Fruit fly (Drosophila melanogaster) whole organism, embryonic: ENCODE data around the gene CG12017.

Source experiments
- Asciz ChIP-seq: fragments of 200-800 bp; sonication (Bioruptor generic); optimal IDR thresholded peaks from 2 replicates; lab custom pipeline; 2017; ENCODE audit warnings: missing biosample characterization, mild to moderate bottlenecking, missing genetic modification characterization, missing genetic modification reagents
- B-H1 ChIP-seq: fragments of 200-800 bp; sonication (Bioruptor generic); IDR thresholded peaks from 3 replicates; pipeline ENCODE4 v1.3.6; 2022; ENCODE audit warnings: missing biosample characterization, missing genetic modification characterization
- CG10366 ChIP-seq: fragments of 200-800 bp; sonication (Bioruptor generic); IDR thresholded peaks from 2 replicates; pipeline ENCODE4 v1.3.6; 2022; ENCODE audit warnings: missing biosample characterization, missing genetic modification characterization
- CG10431 ChIP-seq: fragments of 200-800 bp; sonication (Bioruptor generic); optimal IDR thresholded peaks from 3 replicates; lab custom pipeline; 2018; ENCODE audit warnings: missing biosample characterization, mild to moderate bottlenecking, missing genetic modification characterization
- CG1233 ChIP-seq: fragments of 200-800 bp; sonication (Bioruptor generic); optimal IDR thresholded peaks from 4 replicates; lab custom pipeline; 2018; ENCODE audit warnings: missing biosample characterization, mild to moderate bottlenecking, missing genetic modification characterization
- CG13624 ChIP-seq: fragments of 200-800 bp; sonication (Bioruptor generic); optimal IDR thresholded peaks from 2 replicates; lab custom pipeline; 2016; ENCODE audit warnings: missing biosample characterization, missing genetic modification characterization
- CG1602 ChIP-seq: fragments of 200-800 bp; sonication (Bioruptor generic); optimal IDR thresholded peaks from 3 replicates; lab custom pipeline; 2016; ENCODE audit warnings: missing biosample characterization, missing genetic modification characterization
- CG1647 ChIP-seq: fragments of 200-800 bp; sonication (Bioruptor generic); optimal IDR thresholded peaks from 3 replicates; lab custom pipeline; 2016; ENCODE audit warnings: missing biosample characterization, missing genetic modification characterization
- CG17568 ChIP-seq: fragments of 200-800 bp; sonication (Bioruptor generic); optimal IDR thresholded peaks from 2 replicates; lab custom pipeline; 2018; ENCODE audit warnings: missing biosample characterization, mild to moderate bottlenecking, missing genetic modification characterization, moderate library complexity
- CG2678 ChIP-seq: fragments of 200-800 bp; sonication (Bioruptor generic); optimal IDR thresholded peaks from 3 replicates; lab custom pipeline; 2019; ENCODE audit warnings: missing biosample characterization, mild to moderate bottlenecking, missing genetic modification characterization, moderate library complexity
- CG2889 ChIP-seq: fragments of 200-800 bp; sonication (Bioruptor generic); IDR thresholded peaks from 3 replicates; pipeline ENCODE4 v1.3.6; 2022; ENCODE audit warnings: missing biosample characterization, missing genetic modification characterization
- CG3163 ChIP-seq: fragments of 200-800 bp; sonication (Bioruptor generic); optimal IDR thresholded peaks from 3 replicates; lab custom pipeline; 2016; ENCODE audit warnings: missing biosample characterization, missing genetic modification characterization
- CG32532 ChIP-seq: fragments of 200-800 bp; sonication (Bioruptor generic); IDR thresholded peaks from 2 replicates; pipeline ENCODE4 v1.3.6; 2022; ENCODE audit warnings: missing biosample characterization, missing genetic modification characterization
- CG33557 ChIP-seq: fragments of 200-800 bp; sonication (Bioruptor generic); optimal IDR thresholded peaks from 2 replicates; lab custom pipeline; 2019; ENCODE audit warnings: missing biosample characterization, mild to moderate bottlenecking, missing genetic modification characterization, moderate library complexity
- CG3838 ChIP-seq: fragments of 200-800 bp; sonication (Bioruptor generic); optimal IDR thresholded peaks from 3 replicates; lab custom pipeline; 2016; ENCODE audit warnings: missing biosample characterization, missing genetic modification characterization
- CG3847 ChIP-seq: fragments of 200-800 bp; sonication (Bioruptor generic); IDR thresholded peaks from 2 replicates; pipeline ENCODE4 v1.3.6; 2022; ENCODE audit warnings: missing biosample characterization, missing genetic modification characterization
- CG3995 ChIP-seq: fragments of 200-800 bp; sonication (Bioruptor generic); optimal IDR thresholded peaks from 3 replicates; lab custom pipeline; 2016; ENCODE audit warnings: missing biosample characterization, missing genetic modification characterization
- CG4820 ChIP-seq: fragments of 200-800 bp; sonication (Bioruptor generic); optimal IDR thresholded peaks from 3 replicates; lab custom pipeline; 2016; ENCODE audit warnings: missing biosample characterization, missing genetic modification characterization
- CG6272 ChIP-seq: fragments of 200-800 bp; sonication (Bioruptor generic); IDR thresholded peaks from 2 replicates; pipeline ENCODE4 v1.3.6; 2022; ENCODE audit warnings: missing biosample characterization, missing genetic modification characterization
- CG9932 ChIP-seq: fragments of 200-800 bp; sonication (Bioruptor generic); IDR thresholded peaks from 2 replicates; pipeline ENCODE4 v1.3.6; 2022; ENCODE audit warnings: missing biosample characterization, missing genetic modification characterization
- CHES-1-like ChIP-seq: fragments of 200-800 bp; sonication (Bioruptor generic); optimal IDR thresholded peaks from 2 replicates; lab custom pipeline; 2016; ENCODE audit warnings: missing biosample characterization, missing genetic modification characterization
- Camta ChIP-seq: fragments of 200-800 bp; sonication (Bioruptor generic); optimal IDR thresholded peaks from 2 replicates; lab custom pipeline; 2016; ENCODE audit warnings: missing biosample characterization, missing genetic modification characterization
- Elba2 ChIP-seq: fragments of 200-800 bp; sonication (Bioruptor generic); optimal IDR thresholded peaks from 3 replicates; lab custom pipeline; 2016; ENCODE audit warnings: missing biosample characterization, missing genetic modification characterization
- Gsc ChIP-seq: fragments of 200-800 bp; sonication (Bioruptor generic); IDR thresholded peaks from 2 replicates; pipeline ENCODE4 v1.3.6; 2022; ENCODE audit warnings: missing biosample characterization, missing genetic modification characterization
- Gug ChIP-seq: fragments of 200-800 bp; sonication (Bioruptor generic); IDR thresholded peaks from 4 replicates; pipeline ENCODE4 v1.3.6; 2022; ENCODE audit warnings: missing biosample characterization, missing genetic modification characterization
- Hmx ChIP-seq: fragments of 200-800 bp; sonication (Bioruptor generic); optimal IDR thresholded peaks from 2 replicates; lab custom pipeline; 2016; ENCODE audit warnings: missing biosample characterization, missing genetic modification characterization
- Kr ChIP-seq: fragments of 200-800 bp; sonication (Bioruptor generic); optimal IDR thresholded peaks from 2 replicates; lab custom pipeline; 2017; ENCODE audit warnings: missing biosample characterization, mild to moderate bottlenecking, missing genetic modification characterization
- Nf-YB ChIP-seq: fragments of 200-800 bp; sonication (Bioruptor generic); optimal IDR thresholded peaks from 3 replicates; lab custom pipeline; 2019; ENCODE audit warnings: missing biosample characterization, mild to moderate bottlenecking, missing genetic modification characterization, moderate library complexity
- NfI ChIP-seq: fragments of 200-800 bp; sonication (Bioruptor generic); optimal IDR thresholded peaks from 3 replicates; lab custom pipeline; 2018; ENCODE audit warnings: missing biosample characterization, mild to moderate bottlenecking, missing genetic modification characterization, moderate library complexity
- Side ChIP-seq: fragments of 200-800 bp; sonication (Bioruptor generic); optimal IDR thresholded peaks from 2 replicates; lab custom pipeline; 2016; ENCODE audit warnings: missing biosample characterization, missing genetic modification characterization
- Ssrp ChIP-seq: fragments of 200-800 bp; sonication (Bioruptor generic); optimal IDR thresholded peaks from 2 replicates; lab custom pipeline; 2018; ENCODE audit warnings: missing biosample characterization, mild to moderate bottlenecking, missing genetic modification characterization, moderate library complexity
- ab ChIP-seq: fragments of 200-800 bp; sonication (Bioruptor generic); optimal IDR thresholded peaks from 2 replicates; lab custom pipeline; 2016; ENCODE audit warnings: missing biosample characterization, missing genetic modification characterization
- bowl ChIP-seq: fragments of 200-800 bp; sonication (Bioruptor generic); IDR thresholded peaks from 2 replicates; pipeline ENCODE4 v1.3.6; 2022; ENCODE audit warnings: missing biosample characterization, missing genetic modification characterization
- cato ChIP-seq: fragments of 200-800 bp; sonication (Bioruptor generic); optimal IDR thresholded peaks from 2 replicates; lab custom pipeline; 2016; ENCODE audit warnings: missing biosample characterization, missing genetic modification characterization, borderline replicate concordance
- chif ChIP-seq, 2 experiments: fragments of 200-800 bp; sonication (Bioruptor generic); optimal IDR thresholded peaks; 3 replicates each; lab custom pipeline; 2016; ENCODE audit warnings: missing biosample characterization in 2 of 2, missing genetic modification characterization in 2 of 2
- ci ChIP-seq: fragments of 200-800 bp; sonication (Bioruptor generic); IDR thresholded peaks from 3 replicates; pipeline ENCODE4 v1.3.6; 2022; ENCODE audit warnings: missing biosample characterization, missing genetic modification characterization
- da ChIP-seq: fragments of 200-800 bp; sonication (Bioruptor generic); optimal IDR thresholded peaks from 2 replicates; lab custom pipeline; 2016; ENCODE audit warnings: missing biosample characterization, missing genetic modification characterization
- gcm2 ChIP-seq: fragments of 200-800 bp; sonication (Bioruptor generic); optimal IDR thresholded peaks from 2 replicates; lab custom pipeline; 2016; ENCODE audit warnings: missing biosample characterization, missing genetic modification characterization
- her ChIP-seq: fragments of 200-800 bp; sonication (Bioruptor generic); optimal IDR thresholded peaks from 2 replicates; lab custom pipeline; 2016; ENCODE audit warnings: missing biosample characterization, missing genetic modification characterization
- ind ChIP-seq: fragments of 200-800 bp; sonication (Bioruptor generic); optimal IDR thresholded peaks from 3 replicates; lab custom pipeline; 2016; ENCODE audit warnings: missing biosample characterization, missing genetic modification characterization
- lab ChIP-seq: fragments of 200-800 bp; sonication (Bioruptor generic); optimal IDR thresholded peaks from 3 replicates; lab custom pipeline; 2017; ENCODE audit warnings: missing biosample characterization, missing genetic modification characterization, mild to moderate bottlenecking, moderate library complexity, missing genetic modification reagents
- nerfin-1 ChIP-seq: fragments of 200-800 bp; sonication (Bioruptor generic); optimal IDR thresholded peaks from 3 replicates; lab custom pipeline; 2019; ENCODE audit warnings: missing biosample characterization, mild to moderate bottlenecking, missing genetic modification characterization, moderate library complexity
- nerfin-2 ChIP-seq: fragments of 200-800 bp; sonication (Bioruptor generic); IDR thresholded peaks from 2 replicates; pipeline ENCODE4 v1.3.6; 2022; ENCODE audit warnings: missing biosample characterization, missing genetic modification characterization; ENCODE audit not compliant: partially characterized antibody
- repo ChIP-seq: fragments of 200-800 bp; sonication (Bioruptor generic); optimal IDR thresholded peaks from 2 replicates; lab custom pipeline; 2016; ENCODE audit warnings: missing biosample characterization, missing genetic modification characterization
- row ChIP-seq: fragments of 200-800 bp; sonication (Bioruptor generic); IDR thresholded peaks from 3 replicates; pipeline ENCODE4 v1.3.6; 2022; ENCODE audit warnings: missing biosample characterization, missing genetic modification characterization
- sna ChIP-seq: fragments of 200-800 bp; sonication (Bioruptor generic); IDR thresholded peaks from 2 replicates; pipeline ENCODE4 v1.3.6; 2022; ENCODE audit warnings: missing biosample characterization, missing genetic modification characterization; ENCODE audit not compliant: partially characterized antibody
- sr ChIP-seq: fragments of 200-800 bp; sonication (Bioruptor generic); IDR thresholded peaks from 3 replicates; pipeline ENCODE4 v1.3.6; 2022; ENCODE audit warnings: missing biosample characterization, missing genetic modification characterization
- ssp ChIP-seq: fragments of 200-800 bp; sonication (Bioruptor generic); IDR thresholded peaks from 2 replicates; pipeline ENCODE4 v1.3.6; 2022; ENCODE audit warnings: missing biosample characterization, missing genetic modification characterization
- sug ChIP-seq: fragments of 200-800 bp; optimal IDR thresholded peaks from 2 replicates; lab custom pipeline; 2019; ENCODE audit warnings: missing biosample characterization, mild to moderate bottlenecking, missing genetic modification characterization, moderate library complexity
- tap ChIP-seq: fragments of 200-800 bp; optimal IDR thresholded peaks from 3 replicates; lab custom pipeline; 2019; ENCODE audit warnings: missing biosample characterization, mild to moderate bottlenecking, missing genetic modification characterization, moderate library complexity
- tin ChIP-seq: fragments of 200-800 bp; sonication (Bioruptor generic); optimal IDR thresholded peaks from 3 replicates; lab custom pipeline; 2016; ENCODE audit warnings: missing biosample characterization, missing genetic modification characterization
- trh ChIP-seq: fragments of 200-800 bp; sonication (Bioruptor generic); optimal IDR thresholded peaks from 2 replicates; lab custom pipeline; 2016; ENCODE audit warnings: missing biosample characterization, missing genetic modification characterization
- tup ChIP-seq: fragments of 200-800 bp; sonication (Bioruptor generic); optimal IDR thresholded peaks from 2 replicates; lab custom pipeline; 2016; ENCODE audit warnings: missing biosample characterization, mild to moderate bottlenecking, missing genetic modification characterization, moderate library complexity

The CG12017 gene

DNA sequence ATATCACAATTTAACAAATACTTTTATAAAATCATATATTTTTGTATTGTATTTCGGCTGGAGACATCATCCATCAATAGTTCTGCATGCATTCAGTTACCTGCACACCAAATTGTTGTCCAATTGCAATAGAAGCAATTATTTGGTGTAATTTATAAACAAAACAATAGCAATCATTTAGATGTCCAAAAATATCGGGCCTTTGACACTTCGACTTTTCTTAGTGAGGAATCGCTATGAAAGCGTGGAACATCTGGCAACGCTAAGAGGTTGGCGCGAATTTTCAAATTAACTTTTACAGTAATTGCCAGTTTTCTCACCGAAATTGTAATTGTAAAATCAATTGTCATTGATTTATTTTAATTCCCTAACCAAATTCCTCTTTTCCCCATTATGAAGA lies 54.7 kb downstream of the CG12017 start, which contains the start of gene CG14969 (continued):
- TF ChIP-seq CG17568 (GFP tag; lab: Kevin White, UChicago) (no peak), gcm2 (GFP tag; lab: Kevin White, UChicago) (no peak), her (GFP tag; lab: Kevin White, UChicago) (peak; percentile 3), trh (GFP tag; lab: Kevin White, UChicago) (no peak), nerfin-1 (no peak), CG3995 (GFP tag; lab: Kevin White, UChicago) (no peak), CG13624 (GFP tag; lab: Kevin White, UChicago) (no peak), Ssrp (tag; lab: Kevin White, UChicago) (no peak), Kr (GFP tag; lab: Kevin White, UChicago) (no peak), Gsc (no peak), Camta (no peak), CG10366 (no peak), CG2678 (no peak), CG33557 (GFP tag; lab: Kevin White, UChicago) (no peak), NfI (GFP tag; lab: Kevin White, UChicago) (no peak), Hmx (GFP tag; lab: Kevin White, UChicago) (no peak), lab (GFP tag; lab: Kevin White, UChicago) (no peak), CG10431 (GFP tag; lab: Kevin White, UChicago) (no peak), bowl (GFP tag; lab: Robert Waterston, UW) (no peak), Asciz (GFP tag; lab: Kevin White, UChicago) (no peak), tap (no peak), Nf-YB (no peak), CG3838 (GFP tag; lab: Kevin White, UChicago) (no peak), da (GFP tag; lab: Kevin White, UChicago) (no peak), CG1647 (GFP tag; lab: Kevin White, UChicago) (no peak), sr (GFP tag; lab: Robert Waterston, UW) (no peak), CHES-1-like (GFP tag; lab: Kevin White, UChicago) (no peak), CG9932 (GFP tag; lab: Robert Waterston, UW) (no peak), Gug (GFP tag; lab: Robert Waterston, UW) (no peak), ci (GFP tag; lab: Robert Waterston, UW) (0 out of 3 replicates have a peak, but pooled peaks have one; percentile 5), CG1602 (GFP tag; lab: Kevin White, UChicago) (no peak), ssp (GFP tag; lab: Robert Waterston, UW) (no peak), CG4820 (GFP tag; lab: Kevin White, UChicago) (no peak), nerfin-2 (no peak), chif (GFP tag; optimal IDR thresholded peaks at IDR 0.05; lab: Kevin White, UChicago) (no peak), row (GFP tag; lab: Robert Waterston, UW) (peak; percentile 13; the same call in 1 of the 3 replicates), CG2889 (GFP tag; lab: Robert Waterston, UW) (no peak), cato (GFP tag; lab: Kevin White, UChicago) (no peak), ind (GFP tag; lab: Kevin White, UChicago) (no peak), CG6272 (no peak), CG3163 (GFP tag; lab: Kevin White, UChicago) (no peak), Side (GFP tag; lab: Kevin White, UChicago) (no peak), ab (no peak), tup (GFP tag; lab: Kevin White, UChicago) (no peak), CG32532 (GFP tag; lab: Robert Waterston, UW) (no peak), sug (tag; lab: Kevin White, UChicago) (no peak), CG3847 (no peak), tin (peak; percentile 18), CG1233 (GFP tag; lab: Kevin White, UChicago) (no peak), repo (GFP tag; lab: Kevin White, UChicago) (no peak), sna (GFP tag; lab: Robert Waterston, UW) (no peak), Elba2 (GFP tag; lab: Kevin White, UChicago) (no peak), B-H1 (GFP tag; lab: Robert Waterston, UW) (no peak)
